Fruit fly (Drosophila melanogaster): ENCODE measurements around the gene yps.
A peak's percentile ranks its signal among the peaks of the same experiment; 100 is the strongest.

The yps gene

dm6 chr3L:12080423-12080822 lies 44.5 kb downstream of the yps start:
- TF ChIP-seq ovo (GFP tag; optimal IDR thresholded peaks at IDR 0.05) = no peak
- no peak for TF ChIP-seq kay (GFP tag; ENCODE audit: borderline replicate concordance)
- no peak for TF ChIP-seq Clk (GFP tag; optimal IDR thresholded peaks at IDR 0.05)
- TF ChIP-seq pad (GFP tag; optimal IDR thresholded peaks at IDR 0.05) = no peak
- TF ChIP-seq CG12768 (GFP tag; optimal IDR thresholded peaks at IDR 0.05) = no peak
- no peak for TF ChIP-seq cic (GFP tag; optimal IDR thresholded peaks at IDR 0.05)
- no peak for TF ChIP-seq CG14711 (tag; optimal IDR thresholded peaks at IDR 0.05)
- TF ChIP-seq CG11617 (GFP tag; optimal IDR thresholded peaks at IDR 0.05) = no peak
- TF ChIP-seq toe (GFP tag; optimal IDR thresholded peaks at IDR 0.05) = no peak
- TF ChIP-seq bab1 (GFP tag; optimal IDR thresholded peaks at IDR 0.05) = no peak
- no peak for TF ChIP-seq CG33017 (tag; optimal IDR thresholded peaks at IDR 0.05)
- TF ChIP-seq cnc (optimal IDR thresholded peaks at IDR 0.05) = no peak
- TF ChIP-seq tj (GFP tag; optimal IDR thresholded peaks at IDR 0.05) = no peak
- no peak for TF ChIP-seq CG7045 (GFP tag; optimal IDR thresholded peaks at IDR 0.05)
- no peak for TF ChIP-seq Hr96 (GFP tag; optimal IDR thresholded peaks at IDR 0.05)
- no peak for TF ChIP-seq Crg-1 (GFP tag; optimal IDR thresholded peaks at IDR 0.05)
- TF ChIP-seq CG7101 (tag; optimal IDR thresholded peaks at IDR 0.05) = no peak
- no peak for TF ChIP-seq CG5204 (GFP tag; optimal IDR thresholded peaks at IDR 0.05)
- TF ChIP-seq CG1620 (GFP tag; optimal IDR thresholded peaks at IDR 0.05) = no peak
- no peak for TF ChIP-seq Mnt (GFP tag; optimal IDR thresholded peaks at IDR 0.05)

DNA sequence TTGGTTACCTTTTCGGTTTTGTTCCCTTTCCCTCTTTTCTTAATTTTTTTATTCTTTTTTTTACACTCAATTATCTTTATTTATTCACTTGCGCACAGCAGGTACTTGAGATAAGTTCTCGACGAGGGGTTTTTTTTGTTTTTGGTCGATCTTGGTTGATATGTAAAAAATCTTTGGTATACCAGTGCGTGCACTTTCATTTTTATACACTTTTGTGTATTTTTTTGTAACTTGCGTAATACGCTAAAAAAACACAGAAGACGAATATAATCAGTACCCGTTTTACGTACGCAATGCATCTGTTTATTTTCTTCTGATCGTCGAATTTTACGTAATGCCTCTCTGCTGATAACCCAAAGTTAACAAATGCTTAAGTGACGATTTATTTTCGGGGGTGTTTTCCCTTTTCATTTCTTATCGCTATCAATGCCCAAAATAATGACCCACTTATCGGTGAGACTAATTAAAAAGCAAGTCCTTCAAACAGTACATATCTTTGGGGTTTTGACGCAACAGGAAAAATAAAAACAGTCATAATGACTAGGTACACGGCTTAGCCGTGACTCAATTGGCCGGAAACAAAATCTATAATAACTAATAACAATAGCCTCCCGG lies 45.5 kb downstream of the yps start:
- TF ChIP-seq CG1620 (GFP tag; optimal IDR thresholded peaks at IDR 0.05) (no peak), Clk (GFP tag; optimal IDR thresholded peaks at IDR 0.05) (no peak), Mnt (GFP tag; optimal IDR thresholded peaks at IDR 0.05) (no peak), Crg-1 (GFP tag; optimal IDR thresholded peaks at IDR 0.05) (no peak), cnc (optimal IDR thresholded peaks at IDR 0.05) (no peak), bab1 (GFP tag; optimal IDR thresholded peaks at IDR 0.05) (no peak), CG11617 (GFP tag; optimal IDR thresholded peaks at IDR 0.05) (no peak)

DNA sequence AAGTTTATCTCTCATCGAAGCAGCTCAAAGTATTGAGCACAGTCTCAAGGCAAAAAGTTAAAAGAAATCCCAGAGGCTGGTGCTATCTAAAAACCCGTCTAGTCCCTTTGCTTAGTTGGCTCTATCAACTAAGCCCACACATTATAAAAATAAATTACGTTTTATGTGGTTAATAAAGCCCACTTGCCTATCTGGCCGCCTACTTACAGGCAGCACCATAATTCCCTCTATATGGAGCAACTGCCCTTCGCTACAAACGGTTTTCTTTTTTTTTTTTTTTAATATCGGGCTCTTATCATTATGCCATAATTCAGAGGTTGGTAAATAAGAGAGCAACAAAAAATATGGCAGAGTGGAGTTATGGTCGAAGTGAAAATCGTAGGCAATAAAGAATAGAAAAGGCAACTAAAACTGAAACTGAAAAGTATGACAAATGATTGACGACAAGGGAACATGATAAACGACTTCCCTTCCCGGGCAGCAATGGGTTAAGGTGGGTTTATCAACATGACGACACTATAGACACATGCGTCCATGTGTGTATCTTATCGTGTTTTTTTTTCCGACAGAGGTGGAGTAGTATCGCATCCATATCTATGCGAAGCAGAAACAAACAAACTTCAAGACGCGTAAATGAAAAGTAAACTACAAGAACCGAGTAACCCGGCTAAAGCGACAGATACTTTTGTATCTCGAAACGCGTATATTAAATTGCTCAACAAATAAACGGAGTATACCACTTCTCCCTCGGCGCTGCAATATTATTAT lies 46.2 kb downstream of the yps start:
- TF ChIP-seq CG11617 (GFP tag; optimal IDR thresholded peaks at IDR 0.05) (no peak), cic (GFP tag; optimal IDR thresholded peaks at IDR 0.05) (peak; percentile 11), CG7101 (tag; optimal IDR thresholded peaks at IDR 0.05) (peak; percentile 4), CG7045 (GFP tag; optimal IDR thresholded peaks at IDR 0.05) (peak; percentile 29), CG12768 (GFP tag; optimal IDR thresholded peaks at IDR 0.05) (no peak), ovo (GFP tag; optimal IDR thresholded peaks at IDR 0.05) (no peak), CG5204 (GFP tag; optimal IDR thresholded peaks at IDR 0.05) (peak; percentile 37), CG14711 (tag; optimal IDR thresholded peaks at IDR 0.05) (no peak), bab1 (GFP tag; optimal IDR thresholded peaks at IDR 0.05) (no peak), Clk (GFP tag; optimal IDR thresholded peaks at IDR 0.05) (no peak), CG1620 (GFP tag; optimal IDR thresholded peaks at IDR 0.05) (no peak), pad (GFP tag; optimal IDR thresholded peaks at IDR 0.05) (no peak), toe (GFP tag; optimal IDR thresholded peaks at IDR 0.05) (peak; percentile 6), Mnt (GFP tag; optimal IDR thresholded peaks at IDR 0.05) (peak; percentile 14), CG33017 (tag; optimal IDR thresholded peaks at IDR 0.05) (peak; percentile 63), Crg-1 (GFP tag; optimal IDR thresholded peaks at IDR 0.05) (no peak), tj (GFP tag; optimal IDR thresholded peaks at IDR 0.05) (no peak)

dm6 chr3L:12077953-12078352 lies 47.0 kb downstream of the yps start:
- peak; percentile 27 for TF ChIP-seq kay (GFP tag; ENCODE audit: borderline replicate concordance)
- no peak for TF ChIP-seq Hr96 (GFP tag; optimal IDR thresholded peaks at IDR 0.05)

DNA sequence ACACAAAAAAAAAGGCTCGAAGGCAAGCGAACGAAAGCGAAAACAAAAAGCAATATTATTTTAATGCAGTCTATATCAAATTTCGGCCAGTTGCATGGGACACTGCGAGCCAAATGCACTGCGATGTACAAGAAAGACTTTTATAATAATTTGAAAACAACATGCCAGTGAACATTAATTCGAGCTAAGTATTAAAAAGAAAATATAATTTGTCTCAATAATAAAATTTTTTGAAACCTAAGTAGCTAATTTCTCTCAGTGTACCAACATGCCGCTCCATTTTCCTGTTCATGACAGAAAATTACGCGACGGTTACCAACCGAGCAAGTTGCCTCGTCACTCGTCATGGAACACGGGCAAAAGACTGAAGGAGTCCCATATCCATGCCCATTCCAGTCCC lies 47.6 kb downstream of the yps start:
- peak; percentile 14 for TF ChIP-seq CG1620 (GFP tag; optimal IDR thresholded peaks at IDR 0.05)
- TF ChIP-seq cic (GFP tag; optimal IDR thresholded peaks at IDR 0.05) = no peak
- peak; percentile 62 for TF ChIP-seq CG14711 (tag; optimal IDR thresholded peaks at IDR 0.05)
- TF ChIP-seq Mnt (GFP tag; optimal IDR thresholded peaks at IDR 0.05) = no peak
- peak in 1 of 2 experiments; percentile 10 for TF ChIP-seq cnc (optimal IDR thresholded peaks at IDR 0.05)
- peak; percentile 20 for TF ChIP-seq bab1 (GFP tag; optimal IDR thresholded peaks at IDR 0.05)
- no peak for TF ChIP-seq Clk (GFP tag; optimal IDR thresholded peaks at IDR 0.05)
- peak; percentile 26 for TF ChIP-seq pad (GFP tag; optimal IDR thresholded peaks at IDR 0.05)
- TF ChIP-seq Crg-1 (GFP tag; optimal IDR thresholded peaks at IDR 0.05) = no peak
- TF ChIP-seq kay (GFP tag; ENCODE audit: borderline replicate concordance) = peak; percentile 64
- no peak for TF ChIP-seq CG7045 (GFP tag; optimal IDR thresholded peaks at IDR 0.05)
- TF ChIP-seq CG7101 (tag; optimal IDR thresholded peaks at IDR 0.05) = peak; percentile 63
- TF ChIP-seq tj (GFP tag; optimal IDR thresholded peaks at IDR 0.05) = peak; percentile 86
- TF ChIP-seq CG12768 (GFP tag; optimal IDR thresholded peaks at IDR 0.05) = no peak
- TF ChIP-seq Hr96 (GFP tag; optimal IDR thresholded peaks at IDR 0.05) = no peak
- no peak for TF ChIP-seq CG33017 (tag; optimal IDR thresholded peaks at IDR 0.05)
- TF ChIP-seq ovo (GFP tag; optimal IDR thresholded peaks at IDR 0.05) = no peak
- no peak for TF ChIP-seq CG5204 (GFP tag; optimal IDR thresholded peaks at IDR 0.05)
- no peak for TF ChIP-seq toe (GFP tag; optimal IDR thresholded peaks at IDR 0.05)
- peak; percentile 49 for TF ChIP-seq CG11617 (GFP tag; optimal IDR thresholded peaks at IDR 0.05)

DNA sequence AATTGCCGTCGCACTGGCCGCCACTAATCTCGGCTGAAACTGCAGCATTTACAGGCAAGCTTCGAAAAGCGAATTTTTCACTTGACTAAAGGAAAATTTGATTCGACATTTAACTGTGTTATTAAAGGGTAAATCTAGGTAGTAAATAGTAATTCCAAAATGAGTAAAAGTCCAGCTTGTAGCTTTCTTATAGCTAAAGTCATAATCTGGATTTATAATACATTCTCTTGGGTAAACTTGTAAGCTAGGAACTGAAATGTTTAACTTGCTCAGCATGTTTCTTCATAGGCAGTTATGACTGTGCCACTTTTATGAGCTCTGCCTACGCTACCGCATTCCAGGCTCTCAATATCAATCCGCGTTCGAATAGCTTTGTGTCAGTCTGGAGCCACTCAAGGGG lies 48.6 kb downstream of the yps start:
- TF ChIP-seq Mnt (GFP tag; optimal IDR thresholded peaks at IDR 0.05) = no peak
- no peak for TF ChIP-seq CG12768 (GFP tag; optimal IDR thresholded peaks at IDR 0.05)
- TF ChIP-seq bab1 (GFP tag; optimal IDR thresholded peaks at IDR 0.05) = no peak
- TF ChIP-seq toe (GFP tag; optimal IDR thresholded peaks at IDR 0.05) = no peak
- no peak for TF ChIP-seq pad (GFP tag; optimal IDR thresholded peaks at IDR 0.05)
- TF ChIP-seq Hr96 (GFP tag; optimal IDR thresholded peaks at IDR 0.05) = no peak
- no peak for TF ChIP-seq CG7045 (GFP tag; optimal IDR thresholded peaks at IDR 0.05)
- no peak for TF ChIP-seq CG1620 (GFP tag; optimal IDR thresholded peaks at IDR 0.05)
- TF ChIP-seq cnc (optimal IDR thresholded peaks at IDR 0.05) = no peak
- no peak for TF ChIP-seq CG11617 (GFP tag; optimal IDR thresholded peaks at IDR 0.05)
- no peak for TF ChIP-seq kay (GFP tag; ENCODE audit: borderline replicate concordance)
- no peak for TF ChIP-seq CG33017 (tag; optimal IDR thresholded peaks at IDR 0.05)
- no peak for TF ChIP-seq tj (GFP tag; optimal IDR thresholded peaks at IDR 0.05)
- no peak for TF ChIP-seq CG5204 (GFP tag; optimal IDR thresholded peaks at IDR 0.05)
- no peak for TF ChIP-seq CG14711 (tag; optimal IDR thresholded peaks at IDR 0.05)
- TF ChIP-seq ovo (GFP tag; optimal IDR thresholded peaks at IDR 0.05) = no peak
- no peak for TF ChIP-seq Clk (GFP tag; optimal IDR thresholded peaks at IDR 0.05)
- TF ChIP-seq CG7101 (tag; optimal IDR thresholded peaks at IDR 0.05) = no peak
- TF ChIP-seq cic (GFP tag; optimal IDR thresholded peaks at IDR 0.05) = no peak
- no peak for TF ChIP-seq Crg-1 (GFP tag; optimal IDR thresholded peaks at IDR 0.05)

All from whole organism, adult.